Worm (Caenorhabditis elegans) whole organism, L1 larva: Measurements from ENCODE around the gene idpb-5.

Experiments used
- ceh-82 ChIP-seq, 3 experiments: fragments of 150-350 bp in 1 of 3; sonication (generic microtip) in 2 of 3; optimal IDR thresholded peaks; 2 replicates each; lab custom pipeline; 2014 to 2017; ENCODE audit warnings: missing biosample characterization in 3 of 3, missing genetic modification characterization in 3 of 3
- dsc-1 ChIP-seq: sonication (generic microtip); optimal IDR thresholded peaks from 2 replicates; lab custom pipeline; 2016; ENCODE audit warnings: mild to moderate bottlenecking, missing genetic modification characterization, missing compliant biosample characterization
- fkh-10 ChIP-seq: sonication (generic microtip); optimal IDR thresholded peaks from 2 replicates; lab custom pipeline; 2017; ENCODE audit warnings: missing biosample characterization, missing genetic modification reagents, missing genetic modification characterization
- lsy-2 ChIP-seq, 2 experiments: fragments of 150-350 bp; optimal IDR thresholded peaks; 2 replicates each; lab custom pipeline; 2014; ENCODE audit warnings: missing biosample characterization in 2 of 2, missing genetic modification characterization in 2 of 2
- nhr-77 ChIP-seq: fragments of 150-350 bp; optimal IDR thresholded peaks from 2 replicates; lab custom pipeline; 2014; ENCODE audit warnings: missing biosample characterization, missing genetic modification characterization
- unc-62 ChIP-seq: fragments of 150-350 bp; optimal IDR thresholded peaks from 2 replicates; lab custom pipeline; 2014; ENCODE audit warnings: missing biosample characterization, missing genetic modification reagents, missing genetic modification characterization

DNA sequence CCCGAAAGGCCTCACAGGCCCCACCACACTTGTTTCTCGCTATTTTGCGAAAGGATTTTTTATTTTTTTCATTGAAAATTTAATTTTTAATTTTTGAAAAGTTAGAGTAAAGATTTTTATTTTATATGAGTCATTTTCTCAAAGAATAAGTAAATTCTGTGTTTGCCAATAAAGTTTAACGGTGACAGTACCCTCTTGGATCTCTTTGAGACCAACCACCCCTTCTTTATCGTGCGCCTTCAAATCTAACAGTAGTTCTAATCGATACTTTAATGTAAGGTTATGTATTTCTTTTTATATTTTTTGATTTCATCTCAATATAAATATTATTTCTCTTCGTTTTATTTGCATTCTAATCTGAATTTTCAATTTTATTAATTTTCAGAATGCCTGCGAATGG lies 6.2 kb downstream of the idpb-5 start, which contains the start of gene hmp-1:
- TF ChIP-seq unc-62 (GFP tag; lab: Kevin White, UChicago) (no peak), fkh-10 (GFP tag; lab: Kevin White, UChicago) (no peak), ceh-82 (tag; optimal IDR thresholded peaks at IDR 0.05; lab: Kevin White, UChicago) (no peak), nhr-77 (tag; lab: Kevin White, UChicago) (no peak), lsy-2 (tag; optimal IDR thresholded peaks at IDR 0.05; lab: Kevin White, UChicago) (no peak), dsc-1 (tag; lab: Kevin White, UChicago) (no peak)
